Worm (Caenorhabditis elegans) whole organism, L4 larva: ENCODE measurements around the gene fbxb-52.

ENCODE experiments used
- dpl-1 ChIP-seq: fragments of 150-350 bp; optimal IDR thresholded peaks from 2 replicates; lab custom pipeline; 2014; ENCODE audit warnings: missing biosample characterization, missing genetic modification reagents, missing genetic modification characterization
- mes-2 ChIP-seq: sonication (generic microtip); optimal IDR thresholded peaks from 2 replicates; lab custom pipeline; 2016; ENCODE audit warnings: missing genotype, mild to moderate bottlenecking, missing genetic modification characterization, missing compliant biosample characterization; ENCODE audit not compliant: poor library complexity, severe bottlenecking
- unc-62 ChIP-seq, 3 experiments: fragments of 150-350 bp in 1 of 3; sonication (generic microtip); optimal IDR thresholded peaks in 2 of 3; peaks in 1 of 3; 1 replicate in 1 of 3; 2 replicates in 2 of 3; lab custom pipeline; 2014 to 2017; ENCODE audit warnings: missing biosample characterization in 3 of 3, missing genetic modification characterization in 3 of 3, missing genetic modification reagents in 3 of 3, missing genotype in 1 of 3

- TF ChIP-seq mes-2 (tag; lab: Kevin White, UChicago): no peak
- TF ChIP-seq unc-62 (GFP tag; optimal IDR thresholded peaks at IDR 0.05 in 1 of 2; lab: Kevin White, UChicago): peak in 1 of 2 experiments; percentile 41
- TF ChIP-seq unc-62 (tag; optimal IDR thresholded peaks at IDR 0.05; lab: Kevin White, UChicago): no peak
- no peak for TF ChIP-seq dpl-1 (GFP tag; lab: Kevin White, UChicago)
Measured at ce11 chrII:1560839-1561238, 10.4 kb upstream of the fbxb-52 start.
